Worm (Caenorhabditis elegans): Measurements from ENCODE around the gene nhr-188.
A peak's percentile ranks its signal among the peaks of the same experiment; 100 is the strongest.

The nhr-188 gene

DNA sequence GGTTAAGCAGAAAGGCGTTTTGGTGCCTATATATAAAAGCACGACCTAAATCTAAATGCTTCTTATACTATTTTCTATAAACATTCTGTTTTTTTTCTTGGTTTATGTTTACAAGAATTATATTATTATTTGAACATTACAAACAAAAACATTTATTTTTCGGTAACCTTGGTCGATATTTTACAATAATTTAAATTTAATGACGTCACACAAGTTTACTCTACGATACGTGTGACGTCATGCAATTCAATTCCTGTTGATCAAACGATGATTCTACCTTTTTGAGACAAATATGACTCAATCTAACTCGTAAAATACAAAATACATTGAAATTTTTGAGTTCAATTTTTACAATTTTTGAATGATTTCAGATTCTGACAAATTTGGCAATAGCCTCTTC, 38.4 kb upstream of the nhr-188 start:
- TF ChIP-seq elt-3 (tag; optimal IDR thresholded peaks at IDR 0.05) (no peak), ceh-43 (GFP tag; optimal IDR thresholded peaks at IDR 0.05) (no peak), zip-8 (tag; optimal IDR thresholded peaks at IDR 0.05) (peak; percentile 99)

DNA sequence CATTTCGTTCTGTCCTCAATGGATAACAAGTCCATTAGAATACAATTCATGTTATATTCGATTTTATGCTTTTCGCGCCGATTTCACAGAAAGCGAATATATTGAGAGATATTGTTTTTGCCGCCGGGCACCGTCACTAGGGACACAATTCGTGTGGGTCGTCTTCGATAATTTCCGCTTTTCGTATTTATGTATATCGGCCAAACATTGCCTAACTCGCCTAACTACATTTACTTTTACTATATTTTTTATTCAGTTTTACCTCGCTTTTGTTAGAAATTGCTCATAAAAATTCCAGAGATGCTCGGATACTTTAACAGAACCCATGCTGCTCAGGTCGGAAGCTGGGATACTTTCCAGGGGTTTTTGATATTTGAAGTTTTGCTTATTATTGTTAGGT, 37.0 kb upstream of the nhr-188 start, which contains the start of gene sre-9:
sre-9 (plus strand) TSS at position 301 of the 400 bp plus-strand sequence.
- TF ChIP-seq unc-39 (tag; optimal IDR thresholded peaks at IDR 0.05) (no peak), lin-32 (GFP tag; optimal IDR thresholded peaks at IDR 0.05) (no peak)

DNA sequence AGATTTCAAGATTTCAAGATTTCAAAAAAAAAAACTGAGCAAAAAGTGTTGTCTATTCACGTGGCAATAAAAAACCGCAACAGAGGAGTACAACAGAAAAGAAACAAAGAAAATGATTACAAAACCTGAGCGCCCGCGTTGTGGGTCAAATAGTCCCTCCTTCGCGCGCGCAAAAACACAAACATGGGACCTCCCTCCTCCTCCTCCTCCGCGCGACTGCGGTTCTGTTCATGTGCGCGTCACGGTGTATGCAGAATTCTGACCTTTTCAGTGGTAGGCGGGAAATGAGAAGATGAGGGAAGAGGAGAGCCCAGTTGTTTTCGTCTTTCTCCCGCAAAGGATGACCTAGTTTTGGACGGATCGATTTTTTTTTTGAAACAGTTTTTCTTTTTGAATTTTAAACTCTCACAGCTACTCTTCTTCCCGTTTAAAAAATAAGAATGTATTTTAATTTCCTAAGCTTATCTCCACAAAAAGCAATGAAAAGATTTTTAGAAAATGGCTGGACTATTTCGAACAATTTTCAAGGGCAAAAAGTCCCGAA, 34.8 kb upstream of the nhr-188 start, which contains the start of gene C17E7.4:
C17E7.4 (plus strand) TSS at position 494 of the 544 bp plus-strand sequence.
- TF ChIP-seq flh-1 (GFP tag; optimal IDR thresholded peaks at IDR 0.05) (no peak), unc-120 (tag; optimal IDR thresholded peaks at IDR 0.05; ENCODE audit: poor library complexity, severe bottlenecking) (no peak), sem-2 (GFP tag; optimal IDR thresholded peaks at IDR 0.05) (no peak), elt-1 (tag; optimal IDR thresholded peaks at IDR 0.05; ENCODE audit: borderline replicate concordance, insufficient read depth) (no peak), ceh-43 (GFP tag; optimal IDR thresholded peaks at IDR 0.05) (no peak), ztf-11 (tag; optimal IDR thresholded peaks at IDR 0.05) (no peak), nhr-28 (tag; optimal IDR thresholded peaks at IDR 0.05) (no peak)

DNA sequence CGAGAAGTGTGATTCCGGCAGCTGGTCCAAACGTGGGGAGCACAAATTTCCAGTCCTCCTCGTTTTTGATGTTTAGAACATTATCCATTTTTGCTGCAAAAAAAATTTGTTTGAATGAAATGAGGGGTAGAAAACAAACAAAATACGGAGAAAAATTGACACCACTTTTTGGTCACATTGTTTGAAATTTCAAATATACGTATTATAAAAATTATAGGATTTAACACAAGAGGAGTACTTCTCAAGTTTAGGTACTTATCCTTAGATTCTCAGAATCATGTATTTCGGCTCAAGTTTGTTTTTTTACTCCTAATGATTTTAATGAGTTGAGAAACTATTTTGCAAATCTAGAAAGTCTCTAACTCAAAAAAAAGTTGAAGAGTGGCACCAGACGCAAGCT, 34.3 kb upstream of the nhr-188 start, which contains the start of gene C17E7.12:
C17E7.12 (minus strand) TSS at position 101 of the 400 bp plus-strand sequence.
- no peak for TF ChIP-seq ceh-43 (GFP tag; optimal IDR thresholded peaks at IDR 0.05)
- no peak for TF ChIP-seq lin-13 (tag; optimal IDR thresholded peaks at IDR 0.05)
- TF ChIP-seq nhr-76 (tag; optimal IDR thresholded peaks at IDR 0.05), result no peak
- TF ChIP-seq sptf-1 (tag; optimal IDR thresholded peaks at IDR 0.05), result no peak
- no peak for TF ChIP-seq nhr-2 (tag; optimal IDR thresholded peaks at IDR 0.05)
- no peak for TF ChIP-seq ces-1 (GFP tag; optimal IDR thresholded peaks at IDR 0.05)

DNA sequence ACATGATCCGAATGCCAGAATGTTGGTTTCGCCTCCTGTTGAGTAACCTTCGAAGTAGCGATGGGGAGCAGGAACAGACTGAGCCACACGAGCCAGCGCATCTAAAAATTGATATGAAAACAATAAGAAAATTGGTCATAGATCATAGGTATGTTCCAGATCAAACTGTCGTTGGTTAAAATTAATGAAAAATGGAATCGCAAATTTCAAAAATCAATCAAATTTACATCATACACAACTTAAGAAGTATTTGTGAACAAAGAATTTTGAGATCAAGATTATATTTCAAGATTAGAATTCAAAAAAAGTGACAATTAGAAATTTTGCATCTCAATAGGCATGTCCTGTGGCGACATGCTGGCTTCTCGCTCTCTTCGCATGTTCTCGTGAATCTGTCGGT, 33.1 kb upstream of the nhr-188 start, which contains the start of gene C17E7.9:
C17E7.9 (minus strand) TSS at position 101 of the 400 bp plus-strand sequence.
- TF ChIP-seq elt-3 (tag; optimal IDR thresholded peaks at IDR 0.05) (no peak), M03D4.4 (tag; optimal IDR thresholded peaks at IDR 0.05) (no peak), unc-120 (tag; optimal IDR thresholded peaks at IDR 0.05; ENCODE audit: poor library complexity, severe bottlenecking) (no peak), nhr-2 (tag; optimal IDR thresholded peaks at IDR 0.05) (no peak), ztf-11 (tag; optimal IDR thresholded peaks at IDR 0.05) (no peak)

DNA sequence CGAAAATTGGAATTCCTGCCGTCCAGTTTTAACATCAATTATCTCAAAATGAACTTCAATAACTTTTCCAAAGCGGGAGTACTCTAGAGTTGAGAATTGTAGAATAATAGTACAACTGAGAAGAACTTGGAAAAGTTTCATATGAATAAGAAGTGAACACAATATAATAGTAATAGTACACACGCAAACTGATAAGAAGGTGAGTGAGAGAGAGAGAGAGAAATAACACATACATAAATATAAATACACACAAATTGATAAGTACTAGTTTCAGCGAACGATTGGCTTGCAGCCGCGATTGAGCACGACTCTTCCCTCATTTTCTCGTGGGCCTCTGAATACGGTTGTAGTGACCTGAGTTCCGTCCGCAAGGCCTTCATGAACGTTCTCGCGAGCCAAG, 31.5 kb upstream of the nhr-188 start, which contains the start of gene C17E7.13:
C17E7.13 (minus strand) TSS at position 176 of the 400 bp plus-strand sequence.
- TF ChIP-seq ztf-11 (tag; optimal IDR thresholded peaks at IDR 0.05), result no peak
- TF ChIP-seq snpc-4 (tag; optimal IDR thresholded peaks at IDR 0.05), result no peak
- TF ChIP-seq cnd-1 (tag; optimal IDR thresholded peaks at IDR 0.05), result no peak
- no peak for TF ChIP-seq zip-8 (tag; optimal IDR thresholded peaks at IDR 0.05)
- TF ChIP-seq sem-2 (GFP tag; optimal IDR thresholded peaks at IDR 0.05), result no peak

DNA sequence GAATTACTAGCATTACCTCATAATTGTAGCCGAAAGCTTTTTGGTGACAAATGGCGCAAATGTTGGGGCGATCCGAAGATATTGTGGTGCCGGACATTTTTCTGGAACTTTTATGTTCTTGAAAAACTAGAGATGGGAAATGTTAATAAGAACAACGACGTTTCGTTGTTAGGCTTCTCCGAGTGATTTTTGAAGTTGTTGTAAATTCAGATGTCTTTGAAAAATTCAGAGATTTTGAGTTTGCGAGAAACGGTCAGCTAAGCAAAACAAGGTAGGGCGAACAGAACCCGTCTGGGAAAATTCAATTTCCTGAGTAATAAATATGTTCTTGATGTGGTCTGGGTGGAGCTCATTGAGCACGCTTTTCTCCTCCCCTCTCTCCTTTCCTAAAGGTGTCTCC, 28.4 kb upstream of the nhr-188 start, which contains the start of gene nhr-124:
nhr-124 (minus strand) TSS at position 101 of the 400 bp plus-strand sequence.
- TF ChIP-seq ztf-11 (tag; optimal IDR thresholded peaks at IDR 0.05) (no peak), nhr-76 (tag; optimal IDR thresholded peaks at IDR 0.05) (no peak), ceh-39 (tag; optimal IDR thresholded peaks at IDR 0.05) (no peak), flh-1 (GFP tag; optimal IDR thresholded peaks at IDR 0.05) (no peak), blmp-1 (tag; optimal IDR thresholded peaks at IDR 0.05) (no peak), lin-32 (GFP tag; optimal IDR thresholded peaks at IDR 0.05) (no peak), ham-2 (GFP tag; optimal IDR thresholded peaks at IDR 0.05) (no peak), nhr-237 (tag; optimal IDR thresholded peaks at IDR 0.05) (no peak)

DNA sequence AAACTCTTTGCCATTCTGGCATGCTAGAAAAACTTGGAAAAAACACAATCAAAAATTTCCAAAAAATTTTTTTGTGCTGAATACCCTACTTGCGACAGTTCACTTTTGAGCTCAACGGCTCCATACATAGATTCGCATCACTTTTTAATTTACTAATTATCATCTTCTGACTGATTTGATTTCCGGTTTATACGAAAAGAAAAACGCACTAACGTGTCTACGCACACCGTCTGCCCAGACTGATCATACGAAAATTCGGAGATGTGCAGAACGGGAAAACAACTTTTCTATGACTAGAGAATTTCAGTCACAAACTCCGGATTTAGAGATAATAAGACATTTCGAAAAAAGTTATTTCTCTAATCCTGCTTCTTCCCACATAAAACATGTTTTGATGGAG, 26.9 kb upstream of the nhr-188 start:
- TF ChIP-seq ceh-39 (tag; optimal IDR thresholded peaks at IDR 0.05) (no peak), tbx-8 (GFP tag; optimal IDR thresholded peaks at IDR 0.05) (no peak), sem-2 (GFP tag; optimal IDR thresholded peaks at IDR 0.05) (no peak), sptf-1 (tag; optimal IDR thresholded peaks at IDR 0.05) (no peak), lsy-2 (tag; optimal IDR thresholded peaks at IDR 0.05) (no peak), nhr-2 (tag; optimal IDR thresholded peaks at IDR 0.05) (no peak), ces-1 (GFP tag; optimal IDR thresholded peaks at IDR 0.05) (no peak), ceh-43 (GFP tag; optimal IDR thresholded peaks at IDR 0.05) (no peak), cnd-1 (tag; optimal IDR thresholded peaks at IDR 0.05) (no peak), mab-5 (tag; optimal IDR thresholded peaks at IDR 0.05) (no peak), nhr-76 (tag; optimal IDR thresholded peaks at IDR 0.05) (no peak), nhr-237 (tag; optimal IDR thresholded peaks at IDR 0.05) (no peak), blmp-1 (tag; optimal IDR thresholded peaks at IDR 0.05) (no peak), ztf-11 (tag; optimal IDR thresholded peaks at IDR 0.05) (no peak), mep-1 (tag; optimal IDR thresholded peaks at IDR 0.05) (no peak), hlh-1 (tag; optimal IDR thresholded peaks at IDR 0.05) (no peak), M03D4.4 (tag; optimal IDR thresholded peaks at IDR 0.05) (no peak)
